Fruit fly (Drosophila melanogaster) whole organism, embryonic: Measurements from ENCODE around the gene CG43407.

ENCODE experiments used
- Blimp-1 ChIP-seq: fragments of 200-800 bp; sonication (Bioruptor generic); optimal IDR thresholded peaks from 3 replicates; lab custom pipeline; 2018; ENCODE audit warnings: missing biosample characterization, missing genetic modification characterization, mild to moderate bottlenecking, moderate library complexity, missing genetic modification reagents
- CG10267 ChIP-seq: fragments of 200-800 bp; sonication (Bioruptor generic); optimal IDR thresholded peaks from 2 replicates; lab custom pipeline; 2018; ENCODE audit warnings: missing biosample characterization, mild to moderate bottlenecking, missing genetic modification characterization, moderate library complexity
- CG10959 ChIP-seq: fragments of 200-800 bp; sonication (Bioruptor generic); IDR thresholded peaks from 2 replicates; pipeline ENCODE4 v1.3.6; 2022; ENCODE audit warnings: missing biosample characterization, missing genetic modification characterization
- CG11456 ChIP-seq: fragments of 200-800 bp; sonication (Bioruptor generic); IDR thresholded peaks from 3 replicates; pipeline ENCODE4 v1.3.6; 2022; ENCODE audit warnings: missing biosample characterization, missing genetic modification characterization
- CG11504 ChIP-seq: fragments of 200-800 bp; sonication (Bioruptor generic); optimal IDR thresholded peaks from 3 replicates; lab custom pipeline; 2019; ENCODE audit warnings: missing biosample characterization, mild to moderate bottlenecking, missing genetic modification characterization, moderate library complexity
- CG12391 ChIP-seq: fragments of 200-800 bp; sonication (Bioruptor generic); optimal IDR thresholded peaks from 3 replicates; lab custom pipeline; 2018; ENCODE audit warnings: missing biosample characterization, mild to moderate bottlenecking, missing genetic modification characterization, moderate library complexity
- CG13287 ChIP-seq: fragments of 200-800 bp; sonication (Bioruptor generic); IDR thresholded peaks from 2 replicates; pipeline ENCODE4 v1.3.6; 2022; ENCODE audit warnings: missing biosample characterization, missing genetic modification characterization; ENCODE audit not compliant: partially characterized antibody
- CG13424 ChIP-seq: fragments of 200-800 bp; sonication (Bioruptor generic); optimal IDR thresholded peaks from 2 replicates; lab custom pipeline; 2019; ENCODE audit warnings: missing biosample characterization, mild to moderate bottlenecking, missing genetic modification characterization, moderate library complexity
- CG14860 ChIP-seq: fragments of 200-800 bp; sonication (Bioruptor generic); IDR thresholded peaks from 3 replicates; pipeline ENCODE4 v1.3.6; 2022; ENCODE audit warnings: missing biosample characterization, missing genetic modification characterization; ENCODE audit not compliant: partially characterized antibody
- CG17186 ChIP-seq: fragments of 200-800 bp; sonication (Bioruptor generic); optimal IDR thresholded peaks from 3 replicates; lab custom pipeline; 2017; ENCODE audit warnings: missing biosample characterization, missing genetic modification reagents, missing genetic modification characterization
- CG18764 ChIP-seq: fragments of 200-800 bp; sonication (Bioruptor generic); optimal IDR thresholded peaks from 3 replicates; lab custom pipeline; 2016; ENCODE audit warnings: missing biosample characterization, missing genetic modification characterization
- CG32767 ChIP-seq: fragments of 200-800 bp; sonication (Bioruptor generic); IDR thresholded peaks from 2 replicates; pipeline ENCODE4 v1.3.6; 2022; ENCODE audit warnings: missing biosample characterization, missing genetic modification characterization
- CG3281 ChIP-seq: fragments of 200-800 bp; sonication (Bioruptor generic); optimal IDR thresholded peaks from 3 replicates; lab custom pipeline; 2017; ENCODE audit warnings: missing biosample characterization, mild to moderate bottlenecking, missing genetic modification characterization
- CG33557 ChIP-seq: fragments of 200-800 bp; sonication (Bioruptor generic); optimal IDR thresholded peaks from 2 replicates; lab custom pipeline; 2019; ENCODE audit warnings: missing biosample characterization, mild to moderate bottlenecking, missing genetic modification characterization, moderate library complexity
- CG3407 ChIP-seq: fragments of 200-800 bp; sonication (Bioruptor generic); optimal IDR thresholded peaks from 2 replicates; lab custom pipeline; 2018; ENCODE audit warnings: missing biosample characterization, mild to moderate bottlenecking, missing genetic modification characterization
- CG34224 ChIP-seq: fragments of 200-800 bp; sonication (Bioruptor generic); IDR thresholded peaks from 3 replicates; pipeline ENCODE4 v1.3.6; 2022; ENCODE audit warnings: missing biosample characterization, missing genetic modification characterization; ENCODE audit not compliant: partially characterized antibody
- CG34376 ChIP-seq: fragments of 200-800 bp; sonication (Bioruptor generic); optimal IDR thresholded peaks from 2 replicates; lab custom pipeline; 2018; ENCODE audit warnings: missing biosample characterization, mild to moderate bottlenecking, missing genetic modification characterization
- CG3847 ChIP-seq: fragments of 200-800 bp; sonication (Bioruptor generic); IDR thresholded peaks from 2 replicates; pipeline ENCODE4 v1.3.6; 2022; ENCODE audit warnings: missing biosample characterization, missing genetic modification characterization
- CG6254 ChIP-seq: fragments of 200-800 bp; sonication (Bioruptor generic); optimal IDR thresholded peaks from 3 replicates; lab custom pipeline; 2017; ENCODE audit warnings: mild to moderate bottlenecking, missing biosample characterization, missing genetic modification reagents, missing genetic modification characterization
- CrebB ChIP-seq: fragments of 200-800 bp; sonication (Bioruptor generic); optimal IDR thresholded peaks from 3 replicates; lab custom pipeline; 2018; ENCODE audit warnings: missing biosample characterization, mild to moderate bottlenecking, missing genetic modification characterization
- D19A ChIP-seq: fragments of 200-800 bp; optimal IDR thresholded peaks from 3 replicates; lab custom pipeline; 2019; ENCODE audit warnings: missing biosample characterization, mild to moderate bottlenecking, missing genetic modification characterization, moderate library complexity
- E2f1 ChIP-seq: fragments of 200-800 bp; sonication (Bioruptor generic); IDR thresholded peaks from 2 replicates; pipeline ENCODE4 v1.3.6; 2022; ENCODE audit warnings: missing biosample characterization, missing genetic modification characterization
- Fer2 ChIP-seq: fragments of 200-800 bp; sonication (Bioruptor generic); optimal IDR thresholded peaks from 2 replicates; lab custom pipeline; 2018; ENCODE audit warnings: missing biosample characterization, mild to moderate bottlenecking, missing genetic modification characterization, moderate library complexity
- MTF-1 ChIP-seq: fragments of 200-800 bp; sonication (Bioruptor generic); optimal IDR thresholded peaks from 2 replicates; lab custom pipeline; 2018; ENCODE audit warnings: missing biosample characterization, mild to moderate bottlenecking, missing genetic modification characterization, borderline replicate concordance
- Max ChIP-seq: fragments of 200-800 bp; sonication (Bioruptor generic); optimal IDR thresholded peaks from 2 replicates; lab custom pipeline; 2016; ENCODE audit warnings: missing biosample characterization, mild to moderate bottlenecking, missing genetic modification characterization
- Rfx ChIP-seq: fragments of 200-800 bp; sonication (Bioruptor generic); IDR thresholded peaks from 2 replicates; pipeline ENCODE4 v1.3.6; 2022; ENCODE audit warnings: missing biosample characterization, missing genetic modification characterization
- bcd ChIP-seq: fragments of 200-800 bp; sonication (Bioruptor generic); optimal IDR thresholded peaks from 2 replicates; lab custom pipeline; 2017; ENCODE audit warnings: missing biosample characterization, mild to moderate bottlenecking, missing genetic modification characterization
- bigmax ChIP-seq: fragments of 200-800 bp; sonication (Bioruptor generic); optimal IDR thresholded peaks from 2 replicates; lab custom pipeline; 2018; ENCODE audit warnings: missing biosample characterization, mild to moderate bottlenecking, missing genetic modification characterization
- chm ChIP-seq: fragments of 200-800 bp; sonication (Bioruptor generic); IDR thresholded peaks from 2 replicates; pipeline ENCODE4 v1.3.6; 2022; ENCODE audit warnings: missing biosample characterization, missing genetic modification characterization
- ewg ChIP-seq: fragments of 200-800 bp; sonication (Bioruptor generic); optimal IDR thresholded peaks from 3 replicates; lab custom pipeline; 2017; ENCODE audit warnings: mild to moderate bottlenecking, missing biosample characterization, missing genetic modification reagents, missing genetic modification characterization
- fd102C ChIP-seq: fragments of 200-800 bp; sonication (Bioruptor generic); optimal IDR thresholded peaks from 2 replicates; lab custom pipeline; 2018; ENCODE audit warnings: missing biosample characterization, mild to moderate bottlenecking, missing genetic modification characterization, moderate library complexity
- gsb-n ChIP-seq: fragments of 200-800 bp; sonication (Bioruptor generic); optimal IDR thresholded peaks from 3 replicates; lab custom pipeline; 2018; ENCODE audit warnings: missing biosample characterization, mild to moderate bottlenecking, missing genetic modification characterization
- ind ChIP-seq: fragments of 200-800 bp; sonication (Bioruptor generic); optimal IDR thresholded peaks from 3 replicates; lab custom pipeline; 2016; ENCODE audit warnings: missing biosample characterization, missing genetic modification characterization
- ken ChIP-seq: fragments of 200-800 bp; sonication (Bioruptor generic); IDR thresholded peaks from 3 replicates; pipeline ENCODE4 v1.3.6; 2022; ENCODE audit warnings: missing biosample characterization, missing genetic modification characterization
- lab ChIP-seq: fragments of 200-800 bp; sonication (Bioruptor generic); optimal IDR thresholded peaks from 3 replicates; lab custom pipeline; 2017; ENCODE audit warnings: missing biosample characterization, missing genetic modification characterization, mild to moderate bottlenecking, moderate library complexity, missing genetic modification reagents
- lilli ChIP-seq: fragments of 200-800 bp; sonication (Bioruptor generic); optimal IDR thresholded peaks from 3 replicates; lab custom pipeline; 2016; ENCODE audit warnings: missing biosample characterization, missing genetic modification characterization
- lmd ChIP-seq: fragments of 200-800 bp; sonication (Bioruptor generic); IDR thresholded peaks from 2 replicates; pipeline ENCODE4 v1.3.6; 2022; ENCODE audit warnings: missing biosample characterization, missing genetic modification characterization
- nmo ChIP-seq: fragments of 200-800 bp; sonication (Bioruptor generic); optimal IDR thresholded peaks from 2 replicates; lab custom pipeline; 2018; ENCODE audit warnings: missing biosample characterization, mild to moderate bottlenecking, missing genetic modification characterization, moderate library complexity
- pita ChIP-seq: fragments of 200-800 bp; sonication (Bioruptor generic); optimal IDR thresholded peaks from 2 replicates; lab custom pipeline; 2017; ENCODE audit warnings: missing biosample characterization, mild to moderate bottlenecking, missing genetic modification characterization
- pros ChIP-seq: fragments of 200-800 bp; sonication (Bioruptor generic); optimal IDR thresholded peaks from 3 replicates; lab custom pipeline; 2019; ENCODE audit warnings: missing biosample characterization, mild to moderate bottlenecking, missing genetic modification characterization, moderate library complexity
- repo ChIP-seq: fragments of 200-800 bp; sonication (Bioruptor generic); optimal IDR thresholded peaks from 2 replicates; lab custom pipeline; 2016; ENCODE audit warnings: missing biosample characterization, missing genetic modification characterization
- sens ChIP-seq: fragments of 200-800 bp; sonication (Bioruptor generic); peaks from one replicate; lab custom pipeline; 2016; ENCODE audit warnings: missing biosample characterization, missing genetic modification characterization
- slbo ChIP-seq: fragments of 200-800 bp; sonication (Bioruptor generic); IDR thresholded peaks from 2 replicates; pipeline ENCODE4 v1.3.6; 2022; ENCODE audit warnings: missing biosample characterization, missing genetic modification characterization
- sug ChIP-seq: fragments of 200-800 bp; optimal IDR thresholded peaks from 2 replicates; lab custom pipeline; 2019; ENCODE audit warnings: missing biosample characterization, mild to moderate bottlenecking, missing genetic modification characterization, moderate library complexity
- tap ChIP-seq: fragments of 200-800 bp; optimal IDR thresholded peaks from 3 replicates; lab custom pipeline; 2019; ENCODE audit warnings: missing biosample characterization, mild to moderate bottlenecking, missing genetic modification characterization, moderate library complexity
- tll ChIP-seq, 2 experiments: fragments of 200-800 bp in 1 of 2; fragments of >200 bp in 1 of 2; sonication (Bioruptor generic) in 1 of 2; optimal IDR thresholded peaks; 2 replicates each; lab custom pipeline; 2017 to 2019; ENCODE audit warnings: missing biosample characterization in 2 of 2, missing genetic modification characterization in 2 of 2, mild to moderate bottlenecking in 1 of 2, moderate library complexity in 1 of 2
- zf30C ChIP-seq: fragments of 200-800 bp; sonication (Bioruptor generic); optimal IDR thresholded peaks from 3 replicates; lab custom pipeline; 2018; ENCODE audit warnings: missing biosample characterization, mild to moderate bottlenecking, missing genetic modification characterization

Gene CG43407

DNA sequence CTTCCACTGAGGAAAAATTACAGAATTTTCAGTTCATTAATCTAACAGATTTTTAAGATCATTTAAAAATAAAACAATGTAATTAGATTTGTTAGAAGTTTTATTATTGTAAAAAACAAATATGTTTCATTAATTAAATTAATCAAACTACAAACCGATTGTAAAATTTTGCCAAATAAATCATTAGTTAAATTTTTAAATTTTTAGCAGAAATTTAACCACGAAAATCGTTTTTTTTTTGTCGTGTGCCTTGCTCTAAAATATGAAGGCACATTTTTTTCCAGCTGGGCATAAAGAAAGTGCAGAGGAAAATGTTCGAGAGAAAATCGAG lies 20.7 kb upstream of the CG43407 start (continued):
- TF ChIP-seq tll (GFP tag; optimal IDR thresholded peaks at IDR 0.05; lab: Kevin White, UChicago) (no peak), CG3407 (GFP tag; lab: Kevin White, UChicago) (peak; percentile 7), CG34376 (GFP tag; lab: Kevin White, UChicago) (no peak), CG11504 (peak; percentile 75), nmo (GFP tag; lab: Kevin White, UChicago) (peak; percentile 79), zf30C (GFP tag; lab: Kevin White, UChicago) (no peak), CG13424 (tag; lab: Kevin White, UChicago) (peak; percentile 73), CG3847 (GFP tag; lab: Robert Waterston, UW) (no peak), ewg (peak; percentile 28), ind (GFP tag; lab: Kevin White, UChicago) (no peak), pros (GFP tag; lab: Kevin White, UChicago) (no peak), CG10267 (peak; percentile 63), pita (GFP tag; lab: Kevin White, UChicago) (no peak), sens (GFP tag; lab: Kevin White, UChicago) (peak; percentile 46), Blimp-1 (GFP tag; lab: Kevin White, UChicago) (peak; percentile 86), CG10959 (GFP tag; lab: Robert Waterston, UW) (no peak), lmd (GFP tag; lab: Robert Waterston, UW) (peak; percentile 31), sug (tag; lab: Kevin White, UChicago) (no peak), CG6254 (GFP tag; lab: Kevin White, UChicago) (peak; percentile 47), MTF-1 (GFP tag; lab: Kevin White, UChicago) (no peak)

DNA sequence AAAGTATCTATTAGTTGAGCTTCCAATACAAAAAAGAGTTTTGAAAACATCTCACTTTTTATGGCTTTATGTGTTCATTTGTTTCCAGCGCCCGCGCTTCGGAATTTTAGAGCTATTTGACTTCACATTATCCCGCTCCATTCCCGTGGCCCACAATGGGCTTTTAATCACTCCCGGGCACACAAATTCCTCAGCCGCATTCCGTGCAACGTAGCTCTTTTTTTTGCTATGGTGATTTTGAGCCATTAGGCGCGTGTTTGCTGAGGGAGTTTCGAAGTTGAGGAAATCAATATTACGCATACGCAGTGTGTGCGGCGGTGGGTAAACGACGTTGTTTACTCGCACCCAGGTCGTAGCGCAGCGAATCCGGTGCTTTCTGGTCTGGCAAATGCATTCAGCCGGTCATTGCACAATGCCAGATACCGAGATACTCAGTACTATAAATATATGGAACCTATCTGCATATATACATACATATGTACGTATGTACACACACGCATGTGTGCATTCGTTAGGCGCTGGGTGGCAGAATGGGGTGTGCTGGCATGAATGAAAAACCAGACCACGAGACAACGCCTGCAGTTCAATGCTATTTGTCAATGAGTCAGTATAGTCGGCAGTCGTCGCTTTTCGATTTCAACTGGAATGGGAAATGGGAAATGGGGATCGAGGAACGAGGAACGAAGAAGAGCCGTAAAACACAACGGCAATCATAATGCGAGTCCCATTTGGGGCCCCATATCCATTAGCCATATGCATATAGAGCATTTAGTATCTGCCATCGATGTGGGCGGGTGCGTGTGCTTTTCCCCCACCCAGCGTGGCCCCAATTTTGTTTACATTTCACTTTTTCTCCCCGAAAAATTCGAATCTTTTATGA lies 20.1 kb upstream of the CG43407 start:
- TF ChIP-seq CG13287 (GFP tag; lab: Robert Waterston, UW) (no peak), Fer2 (no peak), tap (no peak), D19A (tag; lab: Kevin White, UChicago) (no peak), fd102C (GFP tag; lab: Kevin White, UChicago) (no peak), CG11456 (0 out of 3 replicates have a peak, but pooled peaks have one; percentile 31), CG34224 (no peak), CG6254 (GFP tag; lab: Kevin White, UChicago) (no peak), lab (GFP tag; lab: Kevin White, UChicago) (peak; percentile 22), CG32767 (GFP tag; lab: Robert Waterston, UW) (no peak), E2f1 (GFP tag; lab: Robert Waterston, UW) (no peak), CrebB (tag; lab: Kevin White, UChicago) (no peak), gsb-n (no peak), bigmax (GFP tag; lab: Kevin White, UChicago) (no peak), ken (GFP tag; lab: Robert Waterston, UW) (no peak), Max (GFP tag; lab: Kevin White, UChicago) (no peak), Rfx (0 out of 2 replicates have a peak, but pooled peaks have one; percentile 6), repo (no peak), CG18764 (GFP tag; lab: Kevin White, UChicago) (no peak), CG33557 (GFP tag; lab: Kevin White, UChicago) (no peak), chm (GFP tag; lab: Robert Waterston, UW) (no peak), CG12391 (no peak), CG17186 (GFP tag; lab: Kevin White, UChicago) (no peak), lilli (GFP tag; lab: Kevin White, UChicago) (no peak), CG14860 (GFP tag; lab: Robert Waterston, UW) (no peak), slbo (GFP tag; lab: Robert Waterston, UW) (no peak), bcd (GFP tag; lab: Kevin White, UChicago) (no peak), CG3281 (GFP tag; lab: Kevin White, UChicago) (no peak)
